Fruit fly (Drosophila melanogaster) whole organism, embryonic: ENCODE data around the gene Zyx.

Source experiments
- Atf-2 ChIP-seq: fragments of 200-800 bp; sonication (Bioruptor generic); optimal IDR thresholded peaks from 2 replicates; lab custom pipeline; 2016; ENCODE audit warnings: missing biosample characterization, missing genetic modification characterization
- Atf6 ChIP-seq: fragments of 200-800 bp; sonication (Bioruptor generic); IDR thresholded peaks from 2 replicates; pipeline ENCODE4 v1.3.6; 2022; ENCODE audit warnings: missing biosample characterization, missing genetic modification characterization
- BEAF-32 ChIP-seq: fragments of 200-800 bp; sonication (Bioruptor generic); optimal IDR thresholded peaks from 3 replicates; lab custom pipeline; 2017; ENCODE audit warnings: missing biosample characterization, missing genetic modification characterization, mild to moderate bottlenecking, moderate library complexity, missing genetic modification reagents
- Bdp1 ChIP-seq: fragments of 200-800 bp; sonication (Bioruptor generic); optimal IDR thresholded peaks from 3 replicates; lab custom pipeline; 2016; ENCODE audit warnings: missing biosample characterization, missing genetic modification characterization
- CG12219 ChIP-seq: fragments of 200-800 bp; sonication (Bioruptor generic); optimal IDR thresholded peaks from 3 replicates; lab custom pipeline; 2018; ENCODE audit warnings: missing biosample characterization, mild to moderate bottlenecking, missing genetic modification characterization
- CG12391 ChIP-seq: fragments of 200-800 bp; sonication (Bioruptor generic); optimal IDR thresholded peaks from 3 replicates; lab custom pipeline; 2018; ENCODE audit warnings: missing biosample characterization, mild to moderate bottlenecking, missing genetic modification characterization, moderate library complexity
- CG12769 ChIP-seq: fragments of 200-800 bp; sonication (Bioruptor generic); optimal IDR thresholded peaks from 2 replicates; lab custom pipeline; 2019; ENCODE audit warnings: missing biosample characterization, mild to moderate bottlenecking, missing genetic modification characterization, moderate library complexity
- CG15011 ChIP-seq: fragments of 200-800 bp; sonication (Bioruptor generic); optimal IDR thresholded peaks from 3 replicates; lab custom pipeline; 2018; ENCODE audit warnings: missing biosample characterization, mild to moderate bottlenecking, missing genetic modification characterization
- CG1603 ChIP-seq: fragments of 200-800 bp; sonication (Bioruptor generic); optimal IDR thresholded peaks from 2 replicates; lab custom pipeline; 2019; ENCODE audit warnings: missing biosample characterization, mild to moderate bottlenecking, missing genetic modification characterization, moderate library complexity
- CG18262 ChIP-seq: fragments of 200-800 bp; optimal IDR thresholded peaks from 3 replicates; lab custom pipeline; 2019; ENCODE audit warnings: missing biosample characterization, mild to moderate bottlenecking, missing genetic modification characterization, moderate library complexity
- CG3163 ChIP-seq: fragments of 200-800 bp; sonication (Bioruptor generic); optimal IDR thresholded peaks from 3 replicates; lab custom pipeline; 2016; ENCODE audit warnings: missing biosample characterization, missing genetic modification characterization
- CG34422 ChIP-seq: fragments of 200-800 bp; sonication (Bioruptor generic); IDR thresholded peaks from 3 replicates; pipeline ENCODE4 v1.3.6; 2022; ENCODE audit warnings: missing biosample characterization, missing genetic modification characterization
- CG6254 ChIP-seq: fragments of 200-800 bp; sonication (Bioruptor generic); optimal IDR thresholded peaks from 3 replicates; lab custom pipeline; 2017; ENCODE audit warnings: mild to moderate bottlenecking, missing biosample characterization, missing genetic modification reagents, missing genetic modification characterization
- CG6654 ChIP-seq: fragments of 200-800 bp; sonication (Bioruptor generic); optimal IDR thresholded peaks from 2 replicates; lab custom pipeline; 2017; ENCODE audit warnings: missing biosample characterization, mild to moderate bottlenecking, missing genetic modification characterization
- CG8281 ChIP-seq: fragments of 200-800 bp; sonication (Bioruptor generic); optimal IDR thresholded peaks from 2 replicates; lab custom pipeline; 2018; ENCODE audit warnings: missing biosample characterization, mild to moderate bottlenecking, missing genetic modification characterization, moderate library complexity
- CG8290 ChIP-seq, 3 experiments: fragments of 200-800 bp; sonication (Bioruptor generic); optimal IDR thresholded peaks; 2 replicates each; lab custom pipeline; 2016 to 2019; ENCODE audit warnings: missing biosample characterization in 3 of 3, missing genetic modification characterization in 3 of 3, mild to moderate bottlenecking in 2 of 3, moderate library complexity in 1 of 3
- CG8478 ChIP-seq: fragments of >200 bp; optimal IDR thresholded peaks from 2 replicates; lab custom pipeline; 2018
- Dad ChIP-seq: fragments of 200-800 bp; sonication (Bioruptor generic); optimal IDR thresholded peaks from 3 replicates; lab custom pipeline; 2016; ENCODE audit warnings: missing biosample characterization, missing genetic modification characterization
- Dbx ChIP-seq: fragments of 200-800 bp; sonication (Bioruptor generic); IDR thresholded peaks from 3 replicates; pipeline ENCODE4 v1.3.6; 2022; ENCODE audit warnings: missing biosample characterization, missing genetic modification characterization
- Dfd ChIP-seq, 2 experiments: fragments of >200 bp; optimal IDR thresholded peaks; 2 replicates each; lab custom pipeline; 2017; ENCODE audit warnings: missing biosample characterization in 2 of 2, missing genetic modification characterization in 2 of 2
- Dip3 ChIP-seq: fragments of 200-800 bp; sonication (Bioruptor generic); optimal IDR thresholded peaks from 3 replicates; lab custom pipeline; 2016; ENCODE audit warnings: missing biosample characterization, missing genetic modification characterization
- Ets97D ChIP-seq: fragments of 200-800 bp; sonication (Bioruptor generic); optimal IDR thresholded peaks from 3 replicates; lab custom pipeline; 2016; ENCODE audit warnings: missing biosample characterization, missing genetic modification characterization
- HLHmδ ChIP-seq: fragments of 200-800 bp; sonication (Bioruptor generic); optimal IDR thresholded peaks from 2 replicates; lab custom pipeline; 2018; ENCODE audit warnings: missing biosample characterization, mild to moderate bottlenecking, missing genetic modification characterization, moderate library complexity
- Hand ChIP-seq: fragments of 200-800 bp; sonication (Bioruptor generic); optimal IDR thresholded peaks from 2 replicates; lab custom pipeline; 2017; ENCODE audit warnings: mild to moderate bottlenecking, missing biosample characterization, missing genetic modification reagents, missing genetic modification characterization
- Hey ChIP-seq: fragments of 200-800 bp; sonication (Bioruptor generic); optimal IDR thresholded peaks from 3 replicates; lab custom pipeline; 2018; ENCODE audit warnings: missing biosample characterization, mild to moderate bottlenecking, missing genetic modification characterization
- HmgZ ChIP-seq: fragments of 200-800 bp; sonication (Bioruptor generic); optimal IDR thresholded peaks from 2 replicates; lab custom pipeline; 2018; ENCODE audit warnings: missing biosample characterization, mild to moderate bottlenecking, missing genetic modification characterization
- Mad ChIP-seq: fragments of 200-800 bp; sonication (Bioruptor generic); optimal IDR thresholded peaks from 2 replicates; lab custom pipeline; 2016; ENCODE audit warnings: missing biosample characterization, missing genetic modification characterization
- NK7.1 ChIP-seq: fragments of 200-800 bp; sonication (Bioruptor generic); optimal IDR thresholded peaks from 3 replicates; lab custom pipeline; 2016; ENCODE audit warnings: missing biosample characterization, missing genetic modification characterization
- Optix ChIP-seq: fragments of 200-800 bp; sonication (Bioruptor generic); IDR thresholded peaks from 3 replicates; pipeline ENCODE4 v1.3.6; 2022; ENCODE audit warnings: missing biosample characterization, missing genetic modification characterization
- Sry-β ChIP-seq: fragments of 200-800 bp; sonication (Bioruptor generic); optimal IDR thresholded peaks from 2 replicates; lab custom pipeline; 2018; ENCODE audit warnings: missing biosample characterization, mild to moderate bottlenecking, missing genetic modification characterization, moderate library complexity
- Usf ChIP-seq: fragments of 200-800 bp; sonication (Bioruptor generic); optimal IDR thresholded peaks from 2 replicates; lab custom pipeline; 2017; ENCODE audit warnings: missing genotype, missing biosample characterization, missing genetic modification characterization
- ab ChIP-seq: fragments of 200-800 bp; sonication (Bioruptor generic); optimal IDR thresholded peaks from 2 replicates; lab custom pipeline; 2016; ENCODE audit warnings: missing biosample characterization, missing genetic modification characterization
- bowl ChIP-seq: fragments of 200-800 bp; sonication (Bioruptor generic); IDR thresholded peaks from 2 replicates; pipeline ENCODE4 v1.3.6; 2022; ENCODE audit warnings: missing biosample characterization, missing genetic modification characterization
- cas ChIP-seq: fragments of 200-800 bp; sonication (Bioruptor generic); IDR thresholded peaks from 2 replicates; pipeline ENCODE4 v1.3.6; 2022; ENCODE audit warnings: missing biosample characterization, missing genetic modification characterization
- crp ChIP-seq, 2 experiments: fragments of 200-800 bp; sonication (Bioruptor generic); optimal IDR thresholded peaks; 2 replicates in 1 of 2; 3 replicates in 1 of 2; lab custom pipeline; 2017; ENCODE audit warnings: missing biosample characterization in 2 of 2, missing genetic modification characterization in 2 of 2, mild to moderate bottlenecking in 1 of 2, moderate library complexity in 1 of 2
- ems ChIP-seq: fragments of 200-800 bp; sonication (Bioruptor generic); optimal IDR thresholded peaks from 3 replicates; lab custom pipeline; 2016; ENCODE audit warnings: missing biosample characterization, missing genetic modification characterization
- en ChIP-seq: fragments of 200-800 bp; sonication (Bioruptor generic); optimal IDR thresholded peaks from 2 replicates; lab custom pipeline; 2016; ENCODE audit warnings: missing biosample characterization, missing genetic modification characterization
- fd3F ChIP-seq: fragments of 200-800 bp; sonication (Bioruptor generic); optimal IDR thresholded peaks from 2 replicates; lab custom pipeline; 2018; ENCODE audit warnings: missing biosample characterization, mild to moderate bottlenecking, missing genetic modification characterization, moderate library complexity
- fd64A ChIP-seq: fragments of 200-800 bp; sonication (Bioruptor generic); optimal IDR thresholded peaks from 3 replicates; lab custom pipeline; 2018; ENCODE audit warnings: missing biosample characterization, mild to moderate bottlenecking, missing genetic modification characterization
- grn ChIP-seq: fragments of 200-800 bp; sonication (Bioruptor generic); optimal IDR thresholded peaks from 3 replicates; lab custom pipeline; 2017; ENCODE audit warnings: missing biosample characterization, missing genetic modification characterization
- gsb ChIP-seq: fragments of 200-800 bp; sonication (Bioruptor generic); IDR thresholded peaks from 2 replicates; pipeline ENCODE4 v1.3.6; 2022; ENCODE audit warnings: missing biosample characterization, missing genetic modification characterization
- mirr ChIP-seq: fragments of 200-800 bp; sonication (Bioruptor generic); optimal IDR thresholded peaks from 3 replicates; lab custom pipeline; 2018; ENCODE audit warnings: missing biosample characterization, mild to moderate bottlenecking, missing genetic modification characterization
- nerfin-2 ChIP-seq: fragments of 200-800 bp; sonication (Bioruptor generic); IDR thresholded peaks from 2 replicates; pipeline ENCODE4 v1.3.6; 2022; ENCODE audit warnings: missing biosample characterization, missing genetic modification characterization; ENCODE audit not compliant: partially characterized antibody
- nom ChIP-seq: fragments of 200-800 bp; sonication (Bioruptor generic); optimal IDR thresholded peaks from 2 replicates; lab custom pipeline; 2017; ENCODE audit warnings: missing biosample characterization, missing genetic modification characterization, mild to moderate bottlenecking, moderate library complexity, missing genetic modification reagents
- psq ChIP-seq: fragments of 200-800 bp; sonication (Bioruptor generic); optimal IDR thresholded peaks from 2 replicates; lab custom pipeline; 2017; ENCODE audit warnings: missing biosample characterization, missing genetic modification characterization
- pum ChIP-seq: fragments of 200-800 bp; sonication (Bioruptor generic); optimal IDR thresholded peaks from 2 replicates; lab custom pipeline; 2016; ENCODE audit warnings: missing biosample characterization, missing genetic modification characterization
- ro ChIP-seq: fragments of 200-800 bp; sonication (Bioruptor generic); IDR thresholded peaks from 2 replicates; pipeline ENCODE4 v1.3.6; 2022; ENCODE audit warnings: missing biosample characterization, missing genetic modification characterization
- seq ChIP-seq: fragments of 200-800 bp; sonication (Bioruptor generic); IDR thresholded peaks from 2 replicates; pipeline ENCODE4 v1.3.6; 2022; ENCODE audit warnings: missing biosample characterization, missing genetic modification characterization
- zfh1 ChIP-seq: fragments of 200-800 bp; sonication (Bioruptor generic); IDR thresholded peaks from 3 replicates; pipeline ENCODE4 v1.3.6; 2022; ENCODE audit warnings: missing biosample characterization, missing genetic modification characterization

Gene Zyx

DNA sequence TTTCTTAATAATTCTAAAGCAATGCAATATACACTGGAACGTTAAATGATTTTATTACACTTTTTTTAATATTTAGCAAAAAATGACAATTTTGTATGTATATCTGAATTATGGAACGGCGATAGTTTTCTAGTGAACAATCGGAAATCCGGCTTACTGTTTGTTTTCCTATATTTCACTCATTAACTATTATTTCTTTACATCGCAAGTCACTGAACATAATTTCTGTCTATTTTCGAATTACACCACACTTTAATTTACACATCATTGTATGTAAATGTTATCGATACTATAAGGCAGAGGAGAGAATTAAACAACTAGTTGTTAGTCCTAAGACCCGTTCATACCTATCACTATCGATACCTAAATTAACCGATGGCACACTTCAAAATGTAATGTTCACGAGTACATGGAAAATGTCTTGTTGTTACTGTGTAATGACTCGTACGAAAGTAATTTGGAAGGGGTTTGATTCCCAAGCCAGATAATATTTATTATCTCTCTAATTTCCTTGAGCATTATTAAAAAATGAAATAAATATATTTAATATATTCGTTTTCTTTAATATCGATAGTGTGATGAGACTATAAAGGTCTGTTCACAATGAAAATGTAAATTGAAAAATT, 37.9 kb downstream of the Zyx start, which contains the start of gene PlexA (continued):
- TF ChIP-seq bowl (GFP tag; lab: Robert Waterston, UW): 0 out of 2 replicates have a peak, but pooled peaks have one; percentile 39
- TF ChIP-seq ems (GFP tag; lab: Kevin White, UChicago): peak; percentile 53
- TF ChIP-seq mirr: no peak
- peak; percentile 82 for TF ChIP-seq Atf6
- TF ChIP-seq psq (GFP tag; lab: Kevin White, UChicago): peak; percentile 59
- TF ChIP-seq CG34422: peak; percentile 97
- TF ChIP-seq fd64A (GFP tag; lab: Kevin White, UChicago): no peak
- TF ChIP-seq Bdp1 (GFP tag; lab: Kevin White, UChicago): peak; percentile 47
- peak; percentile 94 for TF ChIP-seq zfh1
- peak; percentile 62 for TF ChIP-seq Ets97D
- TF ChIP-seq CG6254 (GFP tag; lab: Kevin White, UChicago): peak; percentile 23
- TF ChIP-seq Usf (GFP tag; lab: Kevin White, UChicago): peak; percentile 92
- TF ChIP-seq Atf-2 (GFP tag; lab: Kevin White, UChicago): peak; percentile 7
- peak; percentile 7 for TF ChIP-seq CG3163 (GFP tag; lab: Kevin White, UChicago)
- peak; percentile 76 for TF ChIP-seq CG12769 (tag; lab: Kevin White, UChicago)
- peak; percentile 59 for TF ChIP-seq CG15011 (GFP tag; lab: Kevin White, UChicago)
- TF ChIP-seq CG12219 (GFP tag; lab: Kevin White, UChicago): peak; percentile 52
- peak; percentile 83 for TF ChIP-seq CG18262 (tag; lab: Kevin White, UChicago)
- TF ChIP-seq nerfin-2: peak; percentile 57; the same call in 1 of the 2 replicates
- peak; percentile 12 for TF ChIP-seq NK7.1 (GFP tag; lab: Kevin White, UChicago)
- no peak for TF ChIP-seq HLHmδ (GFP tag; lab: Kevin White, UChicago)
- TF ChIP-seq CG8290 (GFP tag; optimal IDR thresholded peaks at IDR 0.05; lab: Kevin White, UChicago): peak; percentile 87
- peak; percentile 22 to 83 for TF ChIP-seq CG8290 (tag; optimal IDR thresholded peaks at IDR 0.05; lab: Kevin White, UChicago)
- TF ChIP-seq seq (GFP tag; lab: Robert Waterston, UW): peak; percentile 83
- peak; percentile 70 for TF ChIP-seq Dip3 (GFP tag; lab: Kevin White, UChicago)
- TF ChIP-seq ro (GFP tag; lab: Robert Waterston, UW): no peak; the same call in 1 of the 2 replicates
- no peak for TF ChIP-seq nom (GFP tag; lab: Kevin White, UChicago)
- TF ChIP-seq ab (GFP tag; lab: Kevin White, UChicago): peak; percentile 64
- TF ChIP-seq Dbx (GFP tag; lab: Robert Waterston, UW): peak; percentile 95
- TF ChIP-seq CG6654 (GFP tag; lab: Kevin White, UChicago): peak; percentile 52
- TF ChIP-seq Mad (GFP tag; lab: Kevin White, UChicago): peak; percentile 63
- peak; percentile 65 for TF ChIP-seq CG8281
- TF ChIP-seq fd3F (GFP tag; lab: Kevin White, UChicago): peak; percentile 93
- TF ChIP-seq en (GFP tag; lab: Kevin White, UChicago): no peak
- no peak for TF ChIP-seq CG8478
- peak in 1 of 2 experiments; percentile 51 for TF ChIP-seq crp (GFP tag; optimal IDR thresholded peaks at IDR 0.05; lab: Kevin White, UChicago)
- TF ChIP-seq pum: peak; percentile 51
- peak; percentile 88 for TF ChIP-seq CG12391 (tag; lab: Kevin White, UChicago)
- TF ChIP-seq Hand (GFP tag; lab: Kevin White, UChicago): peak; percentile 26
- peak in 1 of 2 experiments; percentile 89 for TF ChIP-seq Dfd (GFP tag; optimal IDR thresholded peaks at IDR 0.05; lab: Kevin White, UChicago)
- peak; percentile 32 for TF ChIP-seq Sry-β (GFP tag; lab: Kevin White, UChicago)
- TF ChIP-seq Hey (tag; lab: Kevin White, UChicago): no peak
- peak; percentile 87 for TF ChIP-seq cas (GFP tag; lab: Robert Waterston, UW)
- no peak for TF ChIP-seq Dad (GFP tag; lab: Kevin White, UChicago)
- TF ChIP-seq Optix (GFP tag; lab: Robert Waterston, UW): no peak; the same call in 2 of the 3 replicates
- TF ChIP-seq gsb (GFP tag; lab: Robert Waterston, UW): peak; percentile 80; the same call in 1 of the 2 replicates
- peak; percentile 83 for TF ChIP-seq HmgZ
- TF ChIP-seq grn (GFP tag; lab: Kevin White, UChicago): no peak
- TF ChIP-seq CG1603 (tag; lab: Kevin White, UChicago): peak; percentile 94
- peak; percentile 82 for TF ChIP-seq BEAF-32
